Worm (Caenorhabditis elegans) whole organism, young adult: ENCODE measurements around the gene gcy-25.

Source experiments
- C06A6.2 ChIP-seq: fragments of 200-800 bp; sonication (Bioruptor generic); conservative IDR thresholded peaks from 2 replicates; pipeline ENCODE4 v1.3.6; 2022; ENCODE audit warnings: missing genetic modification characterization, missing compliant biosample characterization
- C17E4.6 ChIP-seq: fragments of 200-800 bp; sonication (Bioruptor generic); IDR thresholded peaks from 2 replicates; pipeline ENCODE4 v1.3.6; 2022; ENCODE audit warnings: missing genetic modification reagents, missing genetic modification characterization, missing compliant biosample characterization
- D2030.7 ChIP-seq: fragments of 200-800 bp; sonication (Bioruptor generic); IDR thresholded peaks from 2 replicates; pipeline ENCODE4 v1.3.6; 2022; ENCODE audit warnings: missing genetic modification reagents, missing genetic modification characterization, missing compliant biosample characterization
- F39B2.1 ChIP-seq: fragments of 200-800 bp; sonication (Bioruptor generic); IDR thresholded peaks from 2 replicates; pipeline ENCODE4 v1.3.6; 2022; ENCODE audit warnings: missing genetic modification reagents, missing genetic modification characterization, missing compliant biosample characterization
- F49E8.2 ChIP-seq: sonication (generic microtip); optimal IDR thresholded peaks from 3 replicates; lab custom pipeline; 2017; ENCODE audit warnings: missing genetic modification characterization, mild to moderate bottlenecking, missing compliant biosample characterization, antibody characterized with exemption, moderate library complexity; ENCODE audit not compliant: insufficient read depth
- F55B11.4 ChIP-seq: sonication (generic microtip); optimal IDR thresholded peaks from 2 replicates; lab custom pipeline; 2016; ENCODE audit warnings: missing compliant biosample characterization, missing genetic modification characterization, borderline replicate concordance; ENCODE audit not compliant: insufficient read depth
- F57A8.1 ChIP-seq: fragments of 200-800 bp; sonication (Bioruptor generic); optimal IDR thresholded peaks from 2 replicates; lab custom pipeline; 2018; ENCODE audit warnings: mild to moderate bottlenecking, missing genetic modification characterization, moderate library complexity, missing compliant biosample characterization
- K11D2.4 ChIP-seq: fragments of 200-800 bp; sonication (Bioruptor generic); IDR thresholded peaks from 2 replicates; pipeline ENCODE4 v1.3.6; 2022; ENCODE audit warnings: missing genetic modification reagents, missing genetic modification characterization, missing compliant biosample characterization
- K12H6.12 ChIP-seq: fragments of 200-800 bp; sonication (Bioruptor generic); optimal IDR thresholded peaks from 2 replicates; lab custom pipeline; 2018; ENCODE audit warnings: mild to moderate bottlenecking, missing genetic modification characterization, missing compliant biosample characterization
- Y79H2A.3 ChIP-seq: fragments of 200-800 bp; sonication (Bioruptor generic); conservative IDR thresholded peaks from 2 replicates; pipeline ENCODE4 v1.3.6; 2022; ENCODE audit warnings: missing genetic modification reagents, missing genetic modification characterization, missing compliant biosample characterization
- akir-1 ChIP-seq: fragments of 200-800 bp; sonication (Bioruptor generic); optimal IDR thresholded peaks from 2 replicates; lab custom pipeline; 2018; ENCODE audit warnings: mild to moderate bottlenecking, missing genetic modification characterization, moderate library complexity, missing compliant biosample characterization
- ama-1 ChIP-seq, 3 experiments: fragments of 150-350 bp in 1 of 3; sonication (generic microtip) in 2 of 3; optimal IDR thresholded peaks; 2 replicates each; lab custom pipeline; 2014 to 2018; ENCODE audit warnings: missing biosample characterization in 2 of 3, missing genetic modification characterization in 2 of 3, missing genetic modification reagents in 2 of 3
- aptf-2 ChIP-seq: fragments of 200-800 bp; sonication (Bioruptor generic); conservative IDR thresholded peaks from 2 replicates; pipeline ENCODE4 v1.3.6; 2022; ENCODE audit warnings: missing genetic modification reagents, missing genetic modification characterization, missing compliant biosample characterization
- attf-3 ChIP-seq: fragments of 200-800 bp; sonication (Bioruptor generic); conservative IDR thresholded peaks from 2 replicates; pipeline ENCODE4 v1.3.6; 2022; ENCODE audit warnings: missing genetic modification reagents, missing genetic modification characterization, missing compliant biosample characterization
- bed-2 ChIP-seq: fragments of 200-800 bp; sonication (Bioruptor generic); IDR thresholded peaks from 2 replicates; pipeline ENCODE4 v1.3.6; 2022; ENCODE audit warnings: missing genetic modification reagents, missing genetic modification characterization, missing compliant biosample characterization
- ccch-3 ChIP-seq: fragments of 200-800 bp; sonication (Bioruptor generic); optimal IDR thresholded peaks from 2 replicates; lab custom pipeline; 2018; ENCODE audit warnings: mild to moderate bottlenecking, missing genetic modification characterization, missing compliant biosample characterization
- cebp-2 ChIP-seq: fragments of 200-800 bp; sonication (Bioruptor generic); IDR thresholded peaks from 2 replicates; pipeline ENCODE4 v1.3.6; 2022; ENCODE audit warnings: missing genetic modification characterization, missing compliant biosample characterization
- ceh-58 ChIP-seq: fragments of 200-800 bp; sonication (Bioruptor generic); IDR thresholded peaks from 2 replicates; pipeline ENCODE4 v1.3.6; 2022; ENCODE audit warnings: missing genetic modification characterization, missing compliant biosample characterization
- ceh-91 ChIP-seq: fragments of 200-800 bp; sonication (Bioruptor generic); IDR thresholded peaks from 2 replicates; pipeline ENCODE4 v1.3.6; 2022; ENCODE audit warnings: missing genetic modification reagents, missing genetic modification characterization, missing compliant biosample characterization
- chd-7 ChIP-seq: sonication (generic microtip); optimal IDR thresholded peaks from 2 replicates; lab custom pipeline; 2016; ENCODE audit warnings: mild to moderate bottlenecking, missing genetic modification characterization, moderate library complexity, missing compliant biosample characterization
- dox-1 ChIP-seq: fragments of 200-800 bp; sonication (Bioruptor generic); IDR thresholded peaks from 2 replicates; pipeline ENCODE4 v1.3.6; 2022; ENCODE audit warnings: missing genetic modification reagents, missing genetic modification characterization, missing compliant biosample characterization
- egl-44 ChIP-seq: fragments of 200-800 bp; sonication (Bioruptor generic); IDR thresholded peaks from 2 replicates; pipeline ENCODE4 v1.3.6; 2022; ENCODE audit warnings: missing genetic modification reagents, missing genetic modification characterization, missing compliant biosample characterization
- fkh-3 ChIP-seq: sonication (generic microtip); optimal IDR thresholded peaks from 2 replicates; lab custom pipeline; 2016; ENCODE audit warnings: mild to moderate bottlenecking, missing genetic modification characterization, missing compliant biosample characterization
- gei-17 ChIP-seq: fragments of 200-800 bp; sonication (Bioruptor generic); optimal IDR thresholded peaks from 2 replicates; lab custom pipeline; 2018; ENCODE audit warnings: mild to moderate bottlenecking, missing genetic modification characterization, missing compliant biosample characterization
- him-1 ChIP-seq: sonication (generic microtip); optimal IDR thresholded peaks from 2 replicates; lab custom pipeline; 2016; ENCODE audit warnings: missing genotype, missing genetic modification reagents, missing genetic modification characterization, missing compliant biosample characterization
- hlh-26 ChIP-seq: fragments of 200-800 bp; sonication (Bioruptor generic); conservative IDR thresholded peaks from 2 replicates; pipeline ENCODE4 v1.3.6; 2022; ENCODE audit warnings: missing genetic modification reagents, missing genetic modification characterization, missing compliant biosample characterization
- hmg-1.2 ChIP-seq: fragments of 200-800 bp; sonication (Bioruptor generic); IDR thresholded peaks from 2 replicates; pipeline ENCODE4 v1.3.6; 2022; ENCODE audit warnings: missing genetic modification reagents, missing genetic modification characterization, missing compliant biosample characterization
- hmg-20 ChIP-seq: fragments of 200-800 bp; sonication (Bioruptor generic); IDR thresholded peaks from 2 replicates; pipeline ENCODE4 v1.3.6; 2022; ENCODE audit warnings: missing genetic modification reagents, missing genetic modification characterization, missing compliant biosample characterization
- hsf-1 ChIP-seq: fragments of 200-800 bp; sonication (Bioruptor generic); IDR thresholded peaks from 2 replicates; pipeline ENCODE4 v1.3.6; 2022; ENCODE audit warnings: missing genetic modification reagents, missing genetic modification characterization, missing compliant biosample characterization
- lin-26 ChIP-seq: fragments of 200-800 bp; sonication (Bioruptor generic); IDR thresholded peaks from 2 replicates; pipeline ENCODE4 v1.3.6; 2022; ENCODE audit warnings: missing genetic modification reagents, missing genetic modification characterization, missing compliant biosample characterization
- lin-35 ChIP-seq, 3 experiments: fragments of 150-350 bp in 2 of 3; sonication (generic microtip) in 1 of 3; optimal IDR thresholded peaks; 2 replicates each; lab custom pipeline; 2014 to 2018; ENCODE audit warnings: missing biosample characterization in 3 of 3, missing genetic modification characterization in 3 of 3, missing genetic modification reagents in 3 of 3
- lin-40 ChIP-seq: sonication (generic microtip); optimal IDR thresholded peaks from 2 replicates; lab custom pipeline; 2016; ENCODE audit warnings: missing genetic modification characterization, mild to moderate bottlenecking, missing compliant biosample characterization, missing genotype, missing genetic modification reagents
- lsl-1 ChIP-seq: fragments of 200-800 bp; sonication (Bioruptor generic); optimal IDR thresholded peaks from 2 replicates; lab custom pipeline; 2018; ENCODE audit warnings: mild to moderate bottlenecking, missing genetic modification characterization, moderate library complexity, missing compliant biosample characterization
- mcd-1 ChIP-seq: fragments of 200-800 bp; sonication (Bioruptor generic); IDR thresholded peaks from 2 replicates; pipeline ENCODE4 v1.3.6; 2022; ENCODE audit warnings: missing genetic modification reagents, missing genetic modification characterization, missing compliant biosample characterization
- mel-28 ChIP-seq: sonication (generic microtip); optimal IDR thresholded peaks from 2 replicates; lab custom pipeline; 2016; ENCODE audit warnings: borderline replicate concordance, mild to moderate bottlenecking, missing genetic modification characterization, missing compliant biosample characterization
- mxl-1 ChIP-seq: sonication (generic microtip); optimal IDR thresholded peaks from 2 replicates; lab custom pipeline; 2016; ENCODE audit warnings: missing genetic modification characterization, missing compliant biosample characterization
- nfya-1 ChIP-seq: sonication (generic microtip); optimal IDR thresholded peaks from 2 replicates; lab custom pipeline; 2017; ENCODE audit warnings: antibody characterized with exemption, missing compliant biosample characterization, missing genetic modification characterization, borderline replicate concordance; ENCODE audit not compliant: insufficient read depth
- nfyb-1 ChIP-seq: fragments of 200-800 bp; sonication (Bioruptor generic); IDR thresholded peaks from 2 replicates; pipeline ENCODE4 v1.3.6; 2022; ENCODE audit warnings: missing genetic modification reagents, missing genetic modification characterization, missing compliant biosample characterization
- nhr-120 ChIP-seq: fragments of 200-800 bp; sonication (Bioruptor generic); IDR thresholded peaks from 2 replicates; pipeline ENCODE4 v1.3.6; 2022; ENCODE audit warnings: missing genetic modification characterization, missing compliant biosample characterization
- pha-4 ChIP-seq: fragments of 150-350 bp; sonication (generic microtip); optimal IDR thresholded peaks from 2 replicates; lab custom pipeline; 2014; ENCODE audit warnings: missing biosample characterization, missing genetic modification reagents, missing genetic modification characterization
- repo-1 ChIP-seq: sonication (generic microtip); optimal IDR thresholded peaks from 2 replicates; lab custom pipeline; 2017; ENCODE audit warnings: mild to moderate bottlenecking, missing genetic modification characterization, missing compliant biosample characterization
- snpc-3.4 ChIP-seq: sonication (generic microtip); optimal IDR thresholded peaks from 2 replicates; lab custom pipeline; 2017; ENCODE audit warnings: missing genetic modification characterization, mild to moderate bottlenecking, missing compliant biosample characterization, antibody characterized with exemption, moderate library complexity, missing genotype, missing genetic modification reagents
- somi-1 ChIP-seq: fragments of 200-800 bp; sonication (Bioruptor generic); optimal IDR thresholded peaks from 2 replicates; lab custom pipeline; 2018; ENCODE audit warnings: mild to moderate bottlenecking, missing genetic modification characterization, missing compliant biosample characterization
- tlf-1 ChIP-seq: fragments of 200-800 bp; sonication (Bioruptor generic); optimal IDR thresholded peaks from 2 replicates; lab custom pipeline; 2018; ENCODE audit warnings: mild to moderate bottlenecking, missing genetic modification characterization, missing compliant biosample characterization
- unc-62 ChIP-seq: fragments of 150-350 bp; optimal IDR thresholded peaks from 2 replicates; lab custom pipeline; 2014; ENCODE audit warnings: missing biosample characterization, missing genetic modification reagents, missing genetic modification characterization
- xnd-1 ChIP-seq: sonication (generic microtip); optimal IDR thresholded peaks from 2 replicates; lab custom pipeline; 2016; ENCODE audit warnings: missing genotype, missing genetic modification reagents, missing genetic modification characterization, missing compliant biosample characterization
- ztf-18 ChIP-seq: sonication (generic microtip); optimal IDR thresholded peaks from 2 replicates; lab custom pipeline; 2016; ENCODE audit warnings: missing genotype, mild to moderate bottlenecking, missing genetic modification characterization, missing compliant biosample characterization
- ztf-3 ChIP-seq: fragments of 200-800 bp; sonication (Bioruptor generic); optimal IDR thresholded peaks from 2 replicates; lab custom pipeline; 2018; ENCODE audit warnings: mild to moderate bottlenecking, missing genetic modification characterization, missing compliant biosample characterization

Gene gcy-25

DNA sequence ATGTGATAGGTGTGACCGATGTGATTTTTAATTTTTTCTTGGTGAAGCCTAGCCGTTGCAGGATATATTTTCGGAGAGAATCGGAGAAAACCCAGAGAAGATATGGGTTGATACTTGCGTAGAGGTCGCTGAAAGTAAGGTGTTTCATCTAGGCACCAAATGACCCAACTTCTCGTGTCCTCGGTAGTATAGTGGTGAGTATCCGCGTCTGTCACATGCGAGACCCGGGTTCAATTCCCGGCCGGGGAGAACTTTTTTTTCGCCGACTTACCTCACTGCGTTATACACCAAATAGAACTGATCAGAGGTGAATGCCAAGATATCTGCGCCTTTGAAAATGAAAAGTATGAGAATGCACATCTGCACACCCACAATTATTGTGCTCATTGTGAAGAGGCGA, 59.1 kb downstream of the gcy-25 start (continued):
- TF ChIP-seq aptf-2 (GFP tag; lab: Robert Waterston, UW) (0 out of 2 replicates have a peak, but pooled peaks have one; percentile 47), snpc-3.4 (no peak), ccch-3 (GFP tag; lab: Kevin White, UChicago) (peak; percentile 34), hsf-1 (GFP tag; lab: Robert Waterston, UW) (peak; percentile 76), nfyb-1 (GFP tag; lab: Robert Waterston, UW) (peak; percentile 63; the same call in 1 of the 2 replicates), ztf-18 (peak; percentile 82), K11D2.4 (GFP tag; lab: Robert Waterston, UW) (no peak), dox-1 (GFP tag; lab: Robert Waterston, UW) (peak; percentile 74), lin-26 (GFP tag; lab: Robert Waterston, UW) (peak; percentile 93), ceh-58 (no peak), cebp-2 (GFP tag; lab: Robert Waterston, UW) (no peak), xnd-1 (tag; lab: Kevin White, UChicago) (no peak), C17E4.6 (no peak), attf-3 (no peak), F49E8.2 (tag; lab: Kevin White, UChicago) (peak; percentile 39), egl-44 (GFP tag; lab: Robert Waterston, UW) (no peak), Y79H2A.3 (no peak), somi-1 (GFP tag; lab: Kevin White, UChicago) (peak; percentile 53), F55B11.4 (no peak), hlh-26 (GFP tag; lab: Robert Waterston, UW) (no peak), hmg-1.2 (GFP tag; lab: Robert Waterston, UW) (peak; percentile 73), unc-62 (GFP tag; lab: Kevin White, UChicago) (no peak), ama-1 (optimal IDR thresholded peaks at IDR 0.05; lab: Kevin White, UChicago) (no peak), ama-1 (GFP tag; optimal IDR thresholded peaks at IDR 0.05; lab: Kevin White, UChicago) (peak in 1 of 2 experiments; percentile 80), fkh-3 (tag; lab: Kevin White, UChicago) (no peak), pha-4 (tag; lab: Kevin White, UChicago) (no peak), mel-28 (tag; lab: Kevin White, UChicago) (no peak), akir-1 (GFP tag; lab: Kevin White, UChicago) (no peak), gei-17 (no peak), K12H6.12 (tag; lab: Kevin White, UChicago) (no peak), chd-7 (tag; lab: Kevin White, UChicago) (peak; percentile 74), bed-2 (GFP tag; lab: Robert Waterston, UW) (no peak), lin-40 (tag; lab: Kevin White, UChicago) (peak; percentile 24), repo-1 (tag; lab: Kevin White, UChicago) (no peak), him-1 (tag; lab: Kevin White, UChicago) (peak; percentile 7), F57A8.1 (no peak), F39B2.1 (GFP tag; lab: Robert Waterston, UW) (no peak), tlf-1 (peak; percentile 2), nfya-1 (tag; lab: Kevin White, UChicago) (no peak), D2030.7 (GFP tag; lab: Robert Waterston, UW) (peak; percentile 50), hmg-20 (GFP tag; lab: Robert Waterston, UW) (no peak), ztf-3 (peak; percentile 47), lsl-1 (GFP tag; lab: Kevin White, UChicago) (no peak), mxl-1 (tag; lab: Kevin White, UChicago) (peak; percentile 49), C06A6.2 (GFP tag; lab: Robert Waterston, UW) (no peak), nhr-120 (GFP tag; lab: Robert Waterston, UW) (no peak), mcd-1 (GFP tag; lab: Robert Waterston, UW) (peak; percentile 50), lin-35 (GFP tag; optimal IDR thresholded peaks at IDR 0.05; lab: Kevin White, UChicago) (peak in 1 of 3 experiments; percentile 35), ceh-91 (GFP tag; lab: Robert Waterston, UW) (no peak)
